Worm (Caenorhabditis elegans) whole organism, midembryonic: ENCODE measurements around the gene K09C4.7.

Experiments
- T22C8.4 ChIP-seq: fragments of 200-800 bp; sonication (Bioruptor generic); IDR thresholded peaks from 2 replicates; pipeline ENCODE4 v1.3.6; 2022; ENCODE audit warnings: missing genetic modification characterization, missing compliant biosample characterization
- cog-1 ChIP-seq: sonication (generic microtip); optimal IDR thresholded peaks from 2 replicates; lab custom pipeline; 2016; ENCODE audit warnings: missing genetic modification characterization, missing compliant biosample characterization
- flt-1 ChIP-seq: fragments of 200-800 bp; sonication (Bioruptor generic); IDR thresholded peaks from 2 replicates; pipeline ENCODE4 v1.3.6; 2022; ENCODE audit warnings: missing genetic modification characterization, missing compliant biosample characterization
- klf-2 ChIP-seq: fragments of 200-800 bp; sonication (Bioruptor generic); conservative IDR thresholded peaks from 2 replicates; pipeline ENCODE4 v1.3.6; 2022; ENCODE audit warnings: missing genetic modification reagents, missing genetic modification characterization, missing compliant biosample characterization
- med-1 ChIP-seq: sonication (generic microtip); optimal IDR thresholded peaks from 2 replicates; lab custom pipeline; 2017; ENCODE audit warnings: missing genetic modification characterization, mild to moderate bottlenecking, missing compliant biosample characterization, antibody characterized with exemption, missing genetic modification reagents; ENCODE audit not compliant: insufficient read depth
- ref-1 ChIP-seq: fragments of 200-800 bp; sonication (Bioruptor generic); conservative IDR thresholded peaks from 2 replicates; pipeline ENCODE4 v1.3.6; 2022; ENCODE audit warnings: missing genetic modification reagents, missing genetic modification characterization, missing compliant biosample characterization
- tab-1 ChIP-seq: fragments of 200-800 bp; sonication (Bioruptor generic); IDR thresholded peaks from 2 replicates; pipeline ENCODE4 v1.3.6; 2022; ENCODE audit warnings: missing genetic modification characterization, missing compliant biosample characterization
- ztf-23 ChIP-seq: fragments of 200-800 bp; sonication (Bioruptor generic); IDR thresholded peaks from 2 replicates; pipeline ENCODE4 v1.3.6; 2022; ENCODE audit warnings: missing genetic modification reagents, missing genetic modification characterization, missing compliant biosample characterization
- ztf-29 ChIP-seq: fragments of 200-800 bp; sonication (Bioruptor generic); IDR thresholded peaks from 2 replicates; pipeline ENCODE4 v1.3.6; 2022; ENCODE audit warnings: missing genetic modification reagents, missing genetic modification characterization, missing compliant biosample characterization

DNA sequence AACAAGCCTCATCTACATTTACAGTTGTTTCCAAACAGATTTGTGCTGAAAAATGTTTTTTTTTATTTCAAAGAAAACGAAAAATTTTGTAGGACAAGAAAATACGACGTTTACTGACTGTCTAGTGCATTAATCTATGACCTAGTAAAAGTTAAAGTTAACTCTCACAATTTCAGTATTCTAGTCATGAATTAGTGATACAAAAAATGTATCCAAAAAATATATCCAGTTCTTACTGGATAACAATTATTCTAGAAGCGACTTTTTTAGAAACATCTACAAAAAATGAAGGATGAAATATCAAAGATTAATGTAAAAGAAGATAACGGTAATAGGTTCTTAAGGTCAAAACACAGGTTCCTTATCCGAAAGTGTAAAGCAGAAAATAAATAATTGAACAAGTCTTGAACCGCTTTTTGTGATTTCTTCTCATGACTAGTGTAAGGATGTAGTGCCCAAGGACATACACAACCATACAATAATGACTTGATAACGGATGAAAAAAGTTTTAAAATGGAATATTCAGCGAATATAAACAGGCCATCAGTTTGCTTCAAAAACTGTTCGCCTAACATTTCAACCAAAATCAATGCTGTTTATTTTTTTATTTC, 22.1 kb upstream of the K09C4.7 start, which contains the start of gene pqn-37:
- TF ChIP-seq ztf-23 (GFP tag; lab: Robert Waterston, UW) (no peak), klf-2 (GFP tag; lab: Robert Waterston, UW) (no peak), flt-1 (GFP tag; lab: Robert Waterston, UW) (no peak), ztf-29 (GFP tag; lab: Robert Waterston, UW) (no peak), cog-1 (no peak), ref-1 (no peak), T22C8.4 (GFP tag; lab: Robert Waterston, UW) (no peak), med-1 (GFP tag; lab: Kevin White, UChicago) (no peak), tab-1 (GFP tag; lab: Robert Waterston, UW) (no peak)
